Worm (Caenorhabditis elegans) whole organism, young adult: Measurements from ENCODE around the gene idpc-4.

ENCODE experiments used
- F10E7.11 ChIP-seq: sonication (generic microtip); optimal IDR thresholded peaks from 2 replicates; lab custom pipeline; 2017; ENCODE audit warnings: mild to moderate bottlenecking, missing genetic modification characterization, moderate library complexity, missing compliant biosample characterization
- F23B12.7 ChIP-seq: sonication (generic microtip); optimal IDR thresholded peaks from 2 replicates; lab custom pipeline; 2017; ENCODE audit warnings: missing genetic modification characterization, mild to moderate bottlenecking, missing compliant biosample characterization, antibody characterized with exemption, moderate library complexity; ENCODE audit not compliant: insufficient read depth
- K12H6.12 ChIP-seq: fragments of 200-800 bp; sonication (Bioruptor generic); optimal IDR thresholded peaks from 2 replicates; lab custom pipeline; 2018; ENCODE audit warnings: mild to moderate bottlenecking, missing genetic modification characterization, missing compliant biosample characterization
- Y56A3A.18 ChIP-seq: fragments of 200-800 bp; sonication (Bioruptor generic); IDR thresholded peaks from 2 replicates; pipeline ENCODE4 v1.3.6; 2022; ENCODE audit warnings: missing genetic modification reagents, missing genetic modification characterization, missing compliant biosample characterization
- Y67H2A.10 ChIP-seq: fragments of 200-800 bp; sonication (Bioruptor generic); conservative IDR thresholded peaks from 2 replicates; pipeline ENCODE4 v1.3.6; 2022; ENCODE audit warnings: missing genetic modification reagents, missing genetic modification characterization, missing compliant biosample characterization
- ZK185.1 ChIP-seq: sonication (generic microtip); optimal IDR thresholded peaks from 2 replicates; lab custom pipeline; 2016; ENCODE audit warnings: mild to moderate bottlenecking, missing genetic modification characterization, missing compliant biosample characterization; ENCODE audit not compliant: poor library complexity, severe bottlenecking
- ama-1 ChIP-seq, 3 experiments: fragments of 150-350 bp in 1 of 3; sonication (generic microtip) in 2 of 3; optimal IDR thresholded peaks; 2 replicates each; lab custom pipeline; 2014 to 2018; ENCODE audit warnings: missing biosample characterization in 2 of 3, missing genetic modification characterization in 2 of 3, missing genetic modification reagents in 2 of 3
- athp-1 ChIP-seq: sonication (generic microtip); optimal IDR thresholded peaks from 2 replicates; lab custom pipeline; 2017; ENCODE audit warnings: mild to moderate bottlenecking, missing genetic modification characterization, missing compliant biosample characterization
- attf-5 ChIP-seq: fragments of 200-800 bp; sonication (Bioruptor generic); optimal IDR thresholded peaks from 2 replicates; lab custom pipeline; 2018; ENCODE audit warnings: mild to moderate bottlenecking, missing genetic modification characterization, missing compliant biosample characterization
- bed-2 ChIP-seq: fragments of 200-800 bp; sonication (Bioruptor generic); IDR thresholded peaks from 2 replicates; pipeline ENCODE4 v1.3.6; 2022; ENCODE audit warnings: missing genetic modification reagents, missing genetic modification characterization, missing compliant biosample characterization
- ccch-3 ChIP-seq: fragments of 200-800 bp; sonication (Bioruptor generic); optimal IDR thresholded peaks from 2 replicates; lab custom pipeline; 2018; ENCODE audit warnings: mild to moderate bottlenecking, missing genetic modification characterization, missing compliant biosample characterization
- cebp-2 ChIP-seq: fragments of 200-800 bp; sonication (Bioruptor generic); IDR thresholded peaks from 2 replicates; pipeline ENCODE4 v1.3.6; 2022; ENCODE audit warnings: missing genetic modification characterization, missing compliant biosample characterization
- him-1 ChIP-seq: sonication (generic microtip); optimal IDR thresholded peaks from 2 replicates; lab custom pipeline; 2016; ENCODE audit warnings: missing genotype, missing genetic modification reagents, missing genetic modification characterization, missing compliant biosample characterization
- hmg-20 ChIP-seq: fragments of 200-800 bp; sonication (Bioruptor generic); IDR thresholded peaks from 2 replicates; pipeline ENCODE4 v1.3.6; 2022; ENCODE audit warnings: missing genetic modification reagents, missing genetic modification characterization, missing compliant biosample characterization
- hrde-1 ChIP-seq: sonication (generic microtip); optimal IDR thresholded peaks from 2 replicates; lab custom pipeline; 2016; ENCODE audit warnings: missing genetic modification characterization, mild to moderate bottlenecking, missing compliant biosample characterization, moderate library complexity, missing genotype, missing genetic modification reagents, borderline replicate concordance
- lin-35 ChIP-seq, 3 experiments: fragments of 150-350 bp in 2 of 3; sonication (generic microtip) in 1 of 3; optimal IDR thresholded peaks; 2 replicates each; lab custom pipeline; 2014 to 2018; ENCODE audit warnings: missing biosample characterization in 3 of 3, missing genetic modification characterization in 3 of 3, missing genetic modification reagents in 3 of 3
- lir-1 ChIP-seq: fragments of 200-800 bp; sonication (Bioruptor generic); conservative IDR thresholded peaks from 2 replicates; pipeline ENCODE4 v1.3.6; 2022; ENCODE audit warnings: missing genetic modification reagents, missing genetic modification characterization, missing compliant biosample characterization
- lsy-27 ChIP-seq: sonication (generic microtip); optimal IDR thresholded peaks from 2 replicates; lab custom pipeline; 2017; ENCODE audit warnings: missing genetic modification characterization, mild to moderate bottlenecking, missing compliant biosample characterization, antibody characterized with exemption, missing genotype, borderline replicate concordance; ENCODE audit not compliant: insufficient read depth
- mcd-1 ChIP-seq: fragments of 200-800 bp; sonication (Bioruptor generic); IDR thresholded peaks from 2 replicates; pipeline ENCODE4 v1.3.6; 2022; ENCODE audit warnings: missing genetic modification reagents, missing genetic modification characterization, missing compliant biosample characterization
- nfyb-1 ChIP-seq: fragments of 200-800 bp; sonication (Bioruptor generic); IDR thresholded peaks from 2 replicates; pipeline ENCODE4 v1.3.6; 2022; ENCODE audit warnings: missing genetic modification reagents, missing genetic modification characterization, missing compliant biosample characterization
- nhr-120 ChIP-seq: fragments of 200-800 bp; sonication (Bioruptor generic); IDR thresholded peaks from 2 replicates; pipeline ENCODE4 v1.3.6; 2022; ENCODE audit warnings: missing genetic modification characterization, missing compliant biosample characterization
- nhr-80 ChIP-seq: sonication (generic microtip); optimal IDR thresholded peaks from 2 replicates; lab custom pipeline; 2016; ENCODE audit warnings: missing genetic modification characterization, missing compliant biosample characterization
- rpc-1 ChIP-seq, 2 experiments: fragments of 150-350 bp in 1 of 2; sonication (generic microtip) in 1 of 2; optimal IDR thresholded peaks; 2 replicates each; lab custom pipeline; 2014 to 2018; ENCODE audit warnings: missing biosample characterization in 1 of 2, missing genetic modification characterization in 1 of 2, missing genetic modification reagents in 1 of 2, missing genotype in 1 of 2
- snpc-3.4 ChIP-seq: sonication (generic microtip); optimal IDR thresholded peaks from 2 replicates; lab custom pipeline; 2017; ENCODE audit warnings: missing genetic modification characterization, mild to moderate bottlenecking, missing compliant biosample characterization, antibody characterized with exemption, moderate library complexity, missing genotype, missing genetic modification reagents
- snpc-4 ChIP-seq, 5 experiments: fragments of 150-350 bp in 1 of 5; sonication (generic microtip) in 4 of 5; optimal IDR thresholded peaks; 2 replicates each; lab custom pipeline; 2014 to 2018; ENCODE audit warnings: missing genetic modification characterization in 5 of 5, missing biosample characterization in 3 of 5, antibody characterized with exemption in 2 of 5, mild to moderate bottlenecking in 2 of 5, missing compliant biosample characterization in 2 of 5, missing genotype in 2 of 5, moderate library complexity in 2 of 5, missing genetic modification reagents in 1 of 5
- tbp1 ChIP-seq: fragments of 200-800 bp; sonication (Bioruptor generic); optimal IDR thresholded peaks from 2 replicates; lab custom pipeline; 2018; ENCODE audit warnings: mild to moderate bottlenecking, missing genetic modification characterization, missing compliant biosample characterization

idpc-4 gene

ce11 chrV:9661514-9661913 is 36.3 kb downstream of the idpc-4 start, which contains the start of gene pitr-4:
TSS of gene pitr-4 (minus strand) at chrV:9661614.
- TF ChIP-seq nhr-120 (GFP tag; lab: Robert Waterston, UW) (no peak), lir-1 (GFP tag; lab: Robert Waterston, UW) (no peak), athp-1 (tag; lab: Kevin White, UChicago) (no peak), rpc-1 (optimal IDR thresholded peaks at IDR 0.05; lab: Kevin White, UChicago) (no peak), rpc-1 (tag; optimal IDR thresholded peaks at IDR 0.05; lab: Kevin White, UChicago) (no peak), tbp1 (GFP tag; lab: Kevin White, UChicago) (no peak), snpc-3.4 (tag; lab: Kevin White, UChicago) (no peak), ama-1 (optimal IDR thresholded peaks at IDR 0.05; lab: Kevin White, UChicago) (no peak), ama-1 (GFP tag; optimal IDR thresholded peaks at IDR 0.05; lab: Kevin White, UChicago) (no peak), Y67H2A.10 (GFP tag; lab: Robert Waterston, UW) (no peak)

DNA sequence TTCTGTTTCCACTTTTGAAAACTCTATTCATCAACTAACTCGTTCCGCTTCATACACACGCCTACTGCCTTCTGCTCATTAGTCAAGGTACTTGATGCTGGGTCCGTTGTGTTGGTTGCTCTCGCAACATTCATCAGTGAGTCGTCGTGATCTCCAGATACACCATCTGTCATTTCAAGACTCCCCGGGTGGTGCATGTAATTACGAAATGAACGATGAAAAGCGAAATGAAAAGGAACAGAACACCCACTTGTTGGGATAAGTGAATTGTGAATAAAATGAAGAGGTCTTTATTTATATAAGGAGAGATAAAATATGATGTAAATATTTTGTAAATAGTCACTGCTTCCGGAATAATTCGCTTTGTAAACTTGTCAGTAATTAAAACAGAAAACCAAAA is 38.7 kb downstream of the idpc-4 start:
- TF ChIP-seq mcd-1 (no peak), attf-5 (GFP tag; lab: Kevin White, UChicago) (no peak), ccch-3 (GFP tag; lab: Kevin White, UChicago) (no peak)

DNA sequence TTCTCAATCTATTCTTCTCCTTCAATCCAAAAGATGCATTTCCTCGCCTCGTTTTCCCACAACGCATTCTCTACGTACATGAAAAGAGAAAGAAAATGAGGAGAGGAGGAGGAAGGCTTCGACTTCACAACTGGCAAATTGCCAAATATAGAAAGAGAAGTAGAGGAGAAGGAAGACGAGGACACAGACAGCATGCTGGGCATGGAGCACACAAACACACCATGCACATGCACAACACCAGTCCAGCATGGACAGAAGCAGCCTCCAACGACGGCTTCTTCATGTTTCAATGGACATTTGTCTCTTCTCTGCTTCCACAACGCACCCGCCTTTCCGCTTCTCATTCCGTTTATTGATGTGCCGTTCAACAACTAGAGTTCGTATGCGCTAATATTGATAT is 39.4 kb downstream of the idpc-4 start:
- TF ChIP-seq ama-1 (optimal IDR thresholded peaks at IDR 0.05; lab: Kevin White, UChicago) = no peak
- TF ChIP-seq ama-1 (GFP tag; optimal IDR thresholded peaks at IDR 0.05; lab: Kevin White, UChicago) = no peak
- 0 out of 2 replicates have a peak, but pooled peaks have one; percentile 28 for TF ChIP-seq Y56A3A.18 (GFP tag; lab: Robert Waterston, UW)
- peak; percentile 21 for TF ChIP-seq ZK185.1 (tag; lab: Kevin White, UChicago)
- TF ChIP-seq K12H6.12 (tag; lab: Kevin White, UChicago) = peak; percentile 5

- TF ChIP-seq rpc-1 (optimal IDR thresholded peaks at IDR 0.05; lab: Kevin White, UChicago) (no peak), rpc-1 (tag; optimal IDR thresholded peaks at IDR 0.05; lab: Kevin White, UChicago) (no peak), bed-2 (GFP tag; lab: Robert Waterston, UW) (no peak), nfyb-1 (no peak), hmg-20 (GFP tag; lab: Robert Waterston, UW) (no peak)
Observed at ce11 chrV:9666394-9666793, 41.2 kb downstream of the idpc-4 start, which contains the start of gene ZK287.1. TSS of gene ZK287.1 (plus strand) at chrV:9666694.

- TF ChIP-seq nhr-80 (tag; lab: Kevin White, UChicago) = peak; percentile 3
- no peak for TF ChIP-seq lsy-27 (tag; lab: Kevin White, UChicago)
- TF ChIP-seq, all 124 proteins: peak for 1
Observed at ce11 chrV:9672495-9672894, 47.3 kb downstream of the idpc-4 start.

DNA sequence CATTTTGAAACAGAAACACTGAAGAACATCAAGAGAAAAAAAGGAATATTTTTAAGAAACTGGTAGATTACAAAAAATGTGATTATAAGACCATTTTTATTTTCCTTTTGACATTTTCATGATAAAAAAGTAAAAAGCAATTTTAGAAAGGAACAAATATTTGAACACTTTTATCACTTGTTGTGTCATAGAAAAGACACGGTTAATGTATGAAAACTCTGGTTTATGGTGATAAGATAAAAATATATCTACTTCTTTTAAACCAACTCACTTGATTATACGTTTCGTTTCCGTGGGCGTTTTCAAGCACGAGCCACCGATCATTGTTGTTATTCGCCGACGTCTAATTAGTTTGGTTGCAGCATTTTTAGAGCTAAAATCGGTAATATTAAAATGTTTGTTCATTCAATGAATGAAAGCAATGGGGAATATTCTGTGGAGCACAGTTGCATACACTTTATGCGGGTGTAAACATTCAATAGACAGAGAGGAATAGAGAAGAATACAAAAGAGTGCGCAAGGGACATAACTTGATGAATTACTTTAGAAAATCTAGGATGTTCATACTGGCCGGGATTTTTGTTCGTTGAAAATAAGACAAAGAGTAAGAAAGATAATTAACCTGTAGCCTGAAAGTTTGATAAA is 48.1 kb downstream of the idpc-4 start, which contains the start of gene sulp-8:
Gene sulp-8, minus strand, starts transcription at position 469 of the 645 bp plus-strand sequence.
- TF ChIP-seq cebp-2 (GFP tag; lab: Robert Waterston, UW) (no peak), hrde-1 (tag; lab: Kevin White, UChicago) (no peak), F23B12.7 (tag; lab: Kevin White, UChicago) (no peak), him-1 (tag; lab: Kevin White, UChicago) (no peak), snpc-4 (GFP tag; optimal IDR thresholded peaks at IDR 0.05; lab: Kevin White, UChicago) (no peak), snpc-4 (tag; optimal IDR thresholded peaks at IDR 0.05; lab: Kevin White, UChicago) (no peak), lin-35 (GFP tag; optimal IDR thresholded peaks at IDR 0.05; lab: Kevin White, UChicago) (no peak), ZK185.1 (tag; lab: Kevin White, UChicago) (no peak), F10E7.11 (tag; lab: Kevin White, UChicago) (no peak), lir-1 (GFP tag; lab: Robert Waterston, UW) (no peak)
